Worm (Caenorhabditis elegans) whole organism, L1 larva: ENCODE results near the gene F36H5.12.

ENCODE experiments used
- C04F5.9 ChIP-seq: sonication (generic microtip); optimal IDR thresholded peaks from 2 replicates; lab custom pipeline; 2016; ENCODE audit warnings: missing genetic modification characterization, missing compliant biosample characterization
- C34B4.2 ChIP-seq: sonication (generic microtip); optimal IDR thresholded peaks from 2 replicates; lab custom pipeline; 2017; ENCODE audit warnings: mild to moderate bottlenecking, missing genetic modification characterization, missing compliant biosample characterization
- blmp-1 ChIP-seq: fragments of 150-350 bp; optimal IDR thresholded peaks from 2 replicates; lab custom pipeline; 2014; ENCODE audit warnings: missing biosample characterization, missing genetic modification characterization
- ces-1 ChIP-seq: fragments of 150-350 bp; optimal IDR thresholded peaks from 2 replicates; lab custom pipeline; 2014; ENCODE audit warnings: missing biosample characterization, missing genetic modification reagents, missing genetic modification characterization
- fos-1 ChIP-seq: fragments of 150-350 bp; optimal IDR thresholded peaks from 2 replicates; lab custom pipeline; 2014; ENCODE audit warnings: missing biosample characterization, missing genetic modification characterization
- irx-1 ChIP-seq: sonication (generic microtip); optimal IDR thresholded peaks from 2 replicates; lab custom pipeline; 2016; ENCODE audit warnings: missing genetic modification characterization, missing compliant biosample characterization
- jun-1 ChIP-seq: fragments of 150-350 bp; optimal IDR thresholded peaks from 2 replicates; lab custom pipeline; 2014; ENCODE audit warnings: missing biosample characterization, missing genetic modification reagents, missing genetic modification characterization
- nhr-77 ChIP-seq: fragments of 150-350 bp; optimal IDR thresholded peaks from 2 replicates; lab custom pipeline; 2014; ENCODE audit warnings: missing biosample characterization, missing genetic modification characterization
- skn-1 ChIP-seq: fragments of 150-350 bp; optimal IDR thresholded peaks from 2 replicates; lab custom pipeline; 2014; ENCODE audit warnings: missing biosample characterization, missing genetic modification characterization
- ztf-11 ChIP-seq, 2 experiments: sonication (generic microtip); optimal IDR thresholded peaks; 2 replicates each; lab custom pipeline; 2016 to 2017; ENCODE audit warnings: missing genetic modification characterization in 2 of 2, missing biosample characterization in 1 of 2, missing compliant biosample characterization in 1 of 2

DNA sequence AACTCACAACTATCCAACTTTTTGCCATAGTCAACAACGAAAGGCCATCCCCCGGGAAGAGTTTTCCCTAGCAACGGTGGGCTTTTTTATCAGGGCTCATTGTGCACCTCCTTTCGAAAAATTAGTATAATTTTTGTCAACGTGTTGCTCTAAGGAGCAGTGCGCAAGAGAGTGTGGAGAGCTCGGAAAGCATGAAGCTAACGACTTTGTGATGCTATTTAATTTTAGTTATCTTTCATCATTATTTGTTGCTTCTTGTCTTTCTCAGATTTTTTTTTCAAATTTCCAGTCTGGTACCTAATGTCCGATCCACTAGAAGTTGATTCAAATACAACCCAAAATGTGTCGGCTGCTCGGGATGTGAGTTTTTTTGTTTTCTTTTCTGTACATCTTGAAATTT is 12.5 kb upstream of the F36H5.12 start, which contains the start of gene ceh-81:
- no peak for TF ChIP-seq C34B4.2 (tag; lab: Kevin White, UChicago)
- TF ChIP-seq ces-1 (GFP tag; lab: Kevin White, UChicago) = no peak
- no peak for TF ChIP-seq blmp-1 (tag; lab: Kevin White, UChicago)
- TF ChIP-seq fos-1 (tag; lab: Kevin White, UChicago) = no peak
- TF ChIP-seq irx-1 (tag; lab: Kevin White, UChicago) = no peak
- TF ChIP-seq ztf-11 (tag; optimal IDR thresholded peaks at IDR 0.05; lab: Kevin White, UChicago) = no peak
- no peak for TF ChIP-seq skn-1 (tag; lab: Kevin White, UChicago)
- TF ChIP-seq C04F5.9 (tag; lab: Kevin White, UChicago) = no peak
- no peak for TF ChIP-seq nhr-77 (tag; lab: Kevin White, UChicago)
- TF ChIP-seq jun-1 (tag; lab: Kevin White, UChicago) = no peak
